Worm (Caenorhabditis elegans): Measurements from ENCODE around the gene mig-6.

Gene mig-6

DNA sequence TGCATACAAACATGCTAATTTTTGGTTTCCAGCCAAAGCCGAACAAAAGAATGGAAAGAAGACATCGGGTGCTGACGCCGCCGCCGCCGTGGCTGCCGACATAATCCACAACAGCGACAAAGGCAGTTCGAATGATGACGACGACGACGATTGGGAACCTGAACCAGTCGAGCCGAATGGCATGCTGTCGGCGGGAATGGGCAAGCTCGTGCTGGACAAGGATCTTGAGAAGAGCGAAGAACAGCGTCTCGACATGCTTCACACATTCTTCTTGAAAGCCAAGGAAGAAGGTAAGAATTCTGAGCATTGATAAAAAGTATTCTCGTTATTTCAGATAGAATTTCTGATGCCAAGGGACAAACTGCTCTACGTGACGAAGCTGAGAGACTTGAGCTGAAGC, 29.6 kb downstream of the mig-6 start:
- TF ChIP-seq set-16 (GFP tag; IDR thresholded peaks at IDR 0.05) (peak; percentile 38; the same call in 1 of the 2 replicates), egl-43 (GFP tag; IDR thresholded peaks at IDR 0.05) (no peak)

- TF ChIP-seq Y48G9A.11 (GFP tag; IDR thresholded peaks at IDR 0.05) (no peak), zag-1 (tag; optimal IDR thresholded peaks at IDR 0.05) (no peak), skn-1 (tag; optimal IDR thresholded peaks at IDR 0.05) (no peak), T26A8.4 (GFP tag; IDR thresholded peaks at IDR 0.05) (peak; percentile 81), Y75B8A.6 (GFP tag; IDR thresholded peaks at IDR 0.05) (no peak), nhr-28 (tag; optimal IDR thresholded peaks at IDR 0.05) (no peak), rbr-2 (tag; optimal IDR thresholded peaks at IDR 0.05) (peak; percentile 11), F37D6.2 (tag; optimal IDR thresholded peaks at IDR 0.05) (no peak), tra-1 (GFP tag; IDR thresholded peaks at IDR 0.05) (no peak), nhr-41 (GFP tag; IDR thresholded peaks at IDR 0.05) (no peak), aly-2 (tag; optimal IDR thresholded peaks at IDR 0.05) (no peak), spr-1 (tag; optimal IDR thresholded peaks at IDR 0.05) (peak; percentile 19), ZK546.5 (tag; optimal IDR thresholded peaks at IDR 0.05) (no peak), egl-27 (tag; optimal IDR thresholded peaks at IDR 0.05) (no peak), F49E8.2 (tag; optimal IDR thresholded peaks at IDR 0.05; ENCODE audit: borderline replicate concordance) (peak; percentile 17), tag-97 (GFP tag; IDR thresholded peaks at IDR 0.05) (no peak), D1046.2 (GFP tag; IDR thresholded peaks at IDR 0.05) (no peak), Y5F2A.4 (GFP tag; optimal IDR thresholded peaks at IDR 0.05) (peak; percentile 24), spr-3 (GFP tag; optimal IDR thresholded peaks at IDR 0.05) (peak; percentile 13), aha-1 (tag) (peak; percentile 94), lsy-2 (tag; optimal IDR thresholded peaks at IDR 0.05) (peak in 1 of 2 experiments; percentile 59), daf-8 (GFP tag; IDR thresholded peaks at IDR 0.05) (0 out of 2 replicates have a peak, but pooled peaks have one; percentile 13), zfp-3 (GFP tag; conservative IDR thresholded peaks at IDR 0.05) (0 out of 2 replicates have a peak, but pooled peaks have one; percentile 47), vab-7 (GFP tag; IDR thresholded peaks at IDR 0.05) (no peak), dve-1 (tag; optimal IDR thresholded peaks at IDR 0.05; ENCODE audit: insufficient read depth) (peak; percentile 14), ceh-62 (tag; optimal IDR thresholded peaks at IDR 0.05) (no peak), lin-38 (GFP tag; IDR thresholded peaks at IDR 0.05) (peak; percentile 57), dmd-8 (GFP tag; IDR thresholded peaks at IDR 0.05) (0 out of 2 replicates have a peak, but pooled peaks have one; percentile 24), snpc-1.2 (GFP tag; IDR thresholded peaks at IDR 0.05) (peak; percentile 23; the same call in 1 of the 2 replicates), lin-13 (GFP tag; optimal IDR thresholded peaks at IDR 0.05) (peak; percentile 57), F10B5.3 (tag; optimal IDR thresholded peaks at IDR 0.05) (peak; percentile 59), php-3 (GFP tag; IDR thresholded peaks at IDR 0.05) (no peak), pqm-1 (tag; optimal IDR thresholded peaks at IDR 0.05) (no peak), arid-1 (GFP tag; conservative IDR thresholded peaks at IDR 0.05) (peak; percentile 57; the same call in 1 of the 2 replicates), nhr-48 (tag; optimal IDR thresholded peaks at IDR 0.05) (peak; percentile 15), nhr-102 (tag; optimal IDR thresholded peaks at IDR 0.05) (peak; percentile 69), nhr-76 (tag; optimal IDR thresholded peaks at IDR 0.05) (no peak), ceh-28 (tag; optimal IDR thresholded peaks at IDR 0.05) (no peak), ceh-82 (tag; optimal IDR thresholded peaks at IDR 0.05) (no peak), lin-1 (GFP tag; IDR thresholded peaks at IDR 0.05) (no peak; the same call in 1 of the 2 replicates), mep-1 (tag; optimal IDR thresholded peaks at IDR 0.05) (peak; percentile 35), ZK337.2 (GFP tag; IDR thresholded peaks at IDR 0.05) (no peak), F26F4.8 (GFP tag; conservative IDR thresholded peaks at IDR 0.05) (no peak), ctbp-1 (GFP tag; IDR thresholded peaks at IDR 0.05) (0 out of 2 replicates have a peak, but pooled peaks have one; percentile 49), mxl-3 (GFP tag; optimal IDR thresholded peaks at IDR 0.05) (no peak), fos-1 (tag; optimal IDR thresholded peaks at IDR 0.05) (no peak), mdt-29 (GFP tag; IDR thresholded peaks at IDR 0.05) (no peak), ama-1 (optimal IDR thresholded peaks at IDR 0.05) (peak; percentile 84), T20F7.1 (GFP tag; optimal IDR thresholded peaks at IDR 0.05) (no peak)
These were observed 30.9 kb downstream of the mig-6 start, which contains the start of gene C37C3.1 for ce11 chrV:7857931-7858330. Gene C37C3.1, plus strand, starts transcription at chrV:7857963.
